Fruit fly (Drosophila melanogaster): ENCODE results near the gene DCX-EMAP.

- TF ChIP-seq psq (optimal IDR thresholded peaks at IDR 0.05) (no peak), pan (optimal IDR thresholded peaks at IDR 0.05) (no peak)
These were observed 42.4 kb downstream of the DCX-EMAP start, which contains the start of gene BobA for dm6 chr3L:14945961-14946466.

Data from whole organism.